Fruit fly (Drosophila melanogaster) whole organism, wandering third instar larva: ENCODE data around the gene CG33511.
A peak's percentile ranks its signal among the peaks of the same experiment; 100 is the strongest.

Experiments used
- Abd-B ChIP-seq: fragments of >200 bp; optimal IDR thresholded peaks from 2 replicates; lab custom pipeline; 2017; ENCODE audit warnings: missing biosample characterization, missing genetic modification characterization
- CG32264 ChIP-seq: fragments of 200-800 bp; sonication (Bioruptor generic); optimal IDR thresholded peaks from 2 replicates; lab custom pipeline; 2016; ENCODE audit warnings: missing biosample characterization, missing genetic modification characterization
- CrebA ChIP-seq: fragments of 200-800 bp; sonication (Bioruptor generic); optimal IDR thresholded peaks from 2 replicates; lab custom pipeline; 2016; ENCODE audit warnings: missing biosample characterization, mild to moderate bottlenecking, missing genetic modification characterization, borderline replicate concordance
- Dif ChIP-seq: fragments of 200-275, 200-300 bp; sonication (Bioruptor generic); optimal IDR thresholded peaks from 2 replicates; lab custom pipeline; 2018; ENCODE audit warnings: missing biosample characterization, missing genetic modification characterization; ENCODE audit not compliant: partially characterized antibody
- GATAd ChIP-seq: sonication (Bioruptor generic); optimal IDR thresholded peaks from 2 replicates; lab custom pipeline; 2016; ENCODE audit warnings: missing biosample characterization, missing genetic modification characterization
- HLH106 ChIP-seq: fragments of 200-800 bp; optimal IDR thresholded peaks from 3 replicates; lab custom pipeline; 2019; ENCODE audit warnings: missing biosample characterization, mild to moderate bottlenecking, missing genetic modification characterization, moderate library complexity
- Hnf4 ChIP-seq: fragments of 200-800 bp; sonication (Bioruptor generic); optimal IDR thresholded peaks from 2 replicates; lab custom pipeline; 2016; ENCODE audit warnings: missing biosample characterization, mild to moderate bottlenecking, missing genetic modification characterization
- Hr78 ChIP-seq: fragments of >200 bp; optimal IDR thresholded peaks from 2 replicates; lab custom pipeline; 2017; ENCODE audit warnings: missing biosample characterization, missing genetic modification characterization
- Hr83 ChIP-seq: fragments of 200-300 bp; sonication (Bioruptor generic); optimal IDR thresholded peaks from 2 replicates; lab custom pipeline; 2016; ENCODE audit warnings: missing biosample characterization, mild to moderate bottlenecking, missing genetic modification characterization, moderate library complexity; ENCODE audit not compliant: poor library complexity, severe bottlenecking
- Mio ChIP-seq: sonication (Bioruptor generic); optimal IDR thresholded peaks from 2 replicates; lab custom pipeline; 2016; ENCODE audit warnings: missing biosample characterization, missing genetic modification characterization
- Myc ChIP-seq: fragments of >200 bp; optimal IDR thresholded peaks from 2 replicates; lab custom pipeline; 2017
- N ChIP-seq: fragments of >200 bp; optimal IDR thresholded peaks from 2 replicates; lab custom pipeline; 2018; ENCODE audit warnings: missing biosample characterization, missing external identifiers, missing genetic modification characterization
- OdsH ChIP-seq: fragments of 200-800 bp; sonication (Bioruptor generic); optimal IDR thresholded peaks from 2 replicates; lab custom pipeline; 2016; ENCODE audit warnings: missing biosample characterization, mild to moderate bottlenecking, missing genetic modification characterization
- Rel ChIP-seq, 2 experiments: fragments of 200-800 bp; sonication (Bioruptor generic) in 1 of 2; optimal IDR thresholded peaks; 2 replicates in 1 of 2; 3 replicates in 1 of 2; lab custom pipeline; 2016 to 2019; ENCODE audit warnings: mild to moderate bottlenecking in 2 of 2, missing biosample characterization in 2 of 2, missing genetic modification characterization in 2 of 2, moderate library complexity in 1 of 2
- Sp1 ChIP-seq: fragments of 200-800 bp; sonication (Bioruptor generic); optimal IDR thresholded peaks from 3 replicates; lab custom pipeline; 2019; ENCODE audit warnings: missing biosample characterization, mild to moderate bottlenecking, missing genetic modification characterization, moderate library complexity
- Vsx2 ChIP-seq: fragments of 200-300, 225-300 bp; sonication (Bioruptor generic); optimal IDR thresholded peaks from 2 replicates; lab custom pipeline; 2018; ENCODE audit warnings: missing biosample characterization, missing genetic modification characterization; ENCODE audit not compliant: partially characterized antibody
- br ChIP-seq: fragments of 200-800 bp; sonication (Bioruptor generic); optimal IDR thresholded peaks from 2 replicates; lab custom pipeline; 2016; ENCODE audit warnings: missing biosample characterization, missing genetic modification characterization
- brk ChIP-seq: fragments of 200-800 bp; sonication (Bioruptor generic); optimal IDR thresholded peaks from 2 replicates; lab custom pipeline; 2016; ENCODE audit warnings: missing biosample characterization, mild to moderate bottlenecking, missing genetic modification characterization
- dl ChIP-seq, 2 experiments: fragments of 175-275, 200-275 bp in 1 of 2; fragments of 200-275 bp in 1 of 2; sonication (Bioruptor generic); optimal IDR thresholded peaks; lab custom pipeline; 2018; ENCODE audit warnings: mild to moderate bottlenecking in 2 of 2, missing biosample characterization in 2 of 2, missing genetic modification characterization in 2 of 2, moderate library complexity in 2 of 2; ENCODE audit not compliant: partially characterized antibody in 2 of 2, insufficient read depth in 1 of 2
- dsf ChIP-seq: sonication (Bioruptor generic); optimal IDR thresholded peaks from 2 replicates; lab custom pipeline; 2016; ENCODE audit warnings: missing biosample characterization, missing genetic modification characterization, borderline replicate concordance
- ey ChIP-seq: fragments of 200-800 bp; sonication (Bioruptor generic); optimal IDR thresholded peaks from 2 replicates; lab custom pipeline; 2016; ENCODE audit warnings: missing biosample characterization, missing genetic modification characterization
- foxo ChIP-seq, 2 experiments: fragments of 200-800 bp; sonication (Bioruptor generic); optimal IDR thresholded peaks; 2 replicates in 1 of 2; 3 replicates in 1 of 2; lab custom pipeline; 2016 to 2017; ENCODE audit warnings: missing biosample characterization in 2 of 2, missing genetic modification characterization in 2 of 2
- fru ChIP-seq: fragments of 200-800 bp; sonication (Bioruptor generic); optimal IDR thresholded peaks from 3 replicates; lab custom pipeline; 2016; ENCODE audit warnings: missing biosample characterization, mild to moderate bottlenecking, missing genetic modification characterization
- h ChIP-seq: fragments of 200-800 bp; sonication (Bioruptor generic); optimal IDR thresholded peaks from 3 replicates; lab custom pipeline; 2016; ENCODE audit warnings: missing biosample characterization, mild to moderate bottlenecking, missing genetic modification characterization
- jim ChIP-seq: fragments of 175-275, 200-325 bp; sonication (Bioruptor generic); optimal IDR thresholded peaks from 2 replicates; lab custom pipeline; 2016; ENCODE audit warnings: missing biosample characterization, mild to moderate bottlenecking, missing genetic modification characterization
- lola ChIP-seq: fragments of >200 bp; optimal IDR thresholded peaks from 2 replicates; lab custom pipeline; 2017; ENCODE audit warnings: missing biosample characterization, missing genetic modification characterization
- pan ChIP-seq: fragments of >200 bp; optimal IDR thresholded peaks from 2 replicates; lab custom pipeline; 2017
- psq ChIP-seq: fragments of 200-800 bp; sonication (Bioruptor generic); optimal IDR thresholded peaks from 3 replicates; lab custom pipeline; 2017; ENCODE audit warnings: missing biosample characterization, mild to moderate bottlenecking, missing genetic modification characterization, moderate library complexity
- rgr ChIP-seq: fragments of 200-800 bp; sonication (Bioruptor generic); optimal IDR thresholded peaks from 3 replicates; lab custom pipeline; 2016; ENCODE audit warnings: missing biosample characterization, mild to moderate bottlenecking, missing genetic modification characterization
- sage ChIP-seq: fragments of 200-800 bp; sonication (Bioruptor generic); optimal IDR thresholded peaks from 2 replicates; lab custom pipeline; 2016; ENCODE audit warnings: missing biosample characterization, mild to moderate bottlenecking, missing genetic modification characterization
- sv ChIP-seq: fragments of 200-800 bp; sonication (Bioruptor generic); optimal IDR thresholded peaks from 3 replicates; lab custom pipeline; 2016; ENCODE audit warnings: missing biosample characterization, missing genetic modification characterization
- tai ChIP-seq: sonication (Bioruptor generic); optimal IDR thresholded peaks from 2 replicates; lab custom pipeline; 2016; ENCODE audit warnings: missing biosample characterization, missing genetic modification characterization
- usp ChIP-seq: fragments of >200 bp; optimal IDR thresholded peaks from 2 replicates; lab custom pipeline; 2017; ENCODE audit warnings: missing biosample characterization, missing genetic modification characterization
- woc ChIP-seq: sonication (Bioruptor generic); optimal IDR thresholded peaks from 2 replicates; lab custom pipeline; 2016; ENCODE audit warnings: missing biosample characterization, mild to moderate bottlenecking, missing genetic modification characterization

CG33511 gene

DNA sequence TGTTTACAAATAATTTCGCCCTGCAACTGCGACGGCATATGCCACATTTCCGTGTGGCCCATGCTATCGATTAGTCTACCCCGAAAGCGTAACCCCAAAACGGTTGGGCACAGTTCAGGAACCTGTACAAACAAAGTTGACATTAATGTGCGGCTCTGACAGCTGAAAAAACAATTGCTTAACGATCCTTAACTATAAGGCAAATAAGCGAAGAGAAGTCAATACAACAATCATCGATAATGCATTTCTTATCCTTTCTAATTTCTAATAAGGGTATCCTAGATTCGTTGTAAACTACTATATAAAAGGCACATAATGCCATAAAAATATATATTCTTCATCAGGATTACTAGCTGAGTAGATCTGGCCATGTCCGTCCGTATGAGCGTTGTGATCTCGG, 29.6 kb upstream of the CG33511 start:
- TF ChIP-seq N (GFP tag; lab: Kevin White, UChicago) = no peak
- TF ChIP-seq Myc (lab: Kevin White, UChicago) = no peak
- no peak for TF ChIP-seq pan
- TF ChIP-seq dsf (GFP tag; lab: Kevin White, UChicago) = no peak
- no peak for TF ChIP-seq tai (GFP tag; lab: Kevin White, UChicago)
- TF ChIP-seq Sp1 (GFP tag; lab: Kevin White, UChicago) = no peak
- no peak for TF ChIP-seq Vsx2 (GFP tag; lab: Kevin White, UChicago)
- no peak for TF ChIP-seq HLH106 (tag; lab: Kevin White, UChicago)
- TF ChIP-seq sage (GFP tag; lab: Kevin White, UChicago) = no peak
- no peak for TF ChIP-seq woc (GFP tag; lab: Kevin White, UChicago)
- no peak for TF ChIP-seq CrebA (GFP tag; lab: Kevin White, UChicago)
- TF ChIP-seq GATAd (GFP tag; lab: Kevin White, UChicago) = no peak
- no peak for TF ChIP-seq Hr83 (GFP tag; lab: Kevin White, UChicago)

DNA sequence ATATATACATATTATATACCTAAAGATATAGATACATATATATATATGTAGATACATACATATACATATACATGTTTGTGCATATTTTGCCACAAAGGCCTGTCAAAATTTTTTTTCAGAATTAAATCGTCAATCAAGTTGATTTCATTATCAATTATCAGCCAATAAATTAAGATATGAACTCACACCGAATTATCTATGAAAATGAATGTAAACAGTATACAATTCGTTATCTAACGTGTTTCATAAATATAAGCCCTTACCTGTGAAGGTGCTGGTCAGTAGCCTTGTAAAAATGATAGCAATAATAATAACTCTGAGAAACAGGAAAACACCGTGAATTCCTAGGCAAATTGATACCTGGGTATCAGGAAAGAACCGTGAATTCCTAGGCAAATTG, 27.4 kb upstream of the CG33511 start:
- no peak for TF ChIP-seq Hr83 (GFP tag; lab: Kevin White, UChicago)
- no peak for TF ChIP-seq Vsx2 (GFP tag; lab: Kevin White, UChicago)
- TF ChIP-seq Mio (GFP tag; lab: Kevin White, UChicago) = no peak

DNA sequence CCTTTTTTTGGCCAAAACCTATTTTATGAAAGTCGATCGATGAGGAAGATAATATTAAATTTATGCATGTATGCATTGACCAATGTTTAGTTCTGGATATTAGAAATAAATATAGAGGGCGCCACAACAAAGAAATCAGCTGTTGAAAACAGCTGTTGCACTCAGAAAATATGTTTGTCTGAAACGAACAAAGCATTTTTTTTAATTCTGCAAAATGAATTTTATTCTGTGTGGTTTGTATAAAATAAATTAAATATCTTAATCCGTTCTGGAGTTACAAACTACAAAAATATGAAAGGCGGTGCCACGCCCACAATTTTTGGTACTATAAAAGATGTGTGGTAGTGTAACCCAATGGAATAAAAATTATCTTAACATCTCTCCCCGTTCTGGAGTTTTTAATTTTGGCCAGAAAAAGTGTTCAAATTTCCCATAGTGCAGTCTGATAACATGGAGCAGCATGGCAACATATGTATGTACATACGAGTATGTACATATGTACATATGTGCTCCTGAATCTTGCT, 26.5 kb upstream of the CG33511 start:
- TF ChIP-seq Sp1 (GFP tag; lab: Kevin White, UChicago) (peak; percentile 37), Hr83 (GFP tag; lab: Kevin White, UChicago) (no peak), br (GFP tag; lab: Kevin White, UChicago) (peak; percentile 20), pan (no peak), woc (GFP tag; lab: Kevin White, UChicago) (no peak), fru (peak; percentile 40), foxo (GFP tag; optimal IDR thresholded peaks at IDR 0.05; lab: Kevin White, UChicago) (no peak), Abd-B (GFP tag; lab: Kevin White, UChicago) (no peak), jim (GFP tag; lab: Kevin White, UChicago) (no peak), h (GFP tag; lab: Kevin White, UChicago) (peak; percentile 31), rgr (peak; percentile 26), usp (GFP tag; lab: Kevin White, UChicago) (no peak), Vsx2 (GFP tag; lab: Kevin White, UChicago) (no peak), Rel (GFP tag; optimal IDR thresholded peaks at IDR 0.05; lab: Kevin White, UChicago) (no peak), Rel (tag; optimal IDR thresholded peaks at IDR 0.05; lab: Kevin White, UChicago) (no peak), lola (GFP tag; lab: Kevin White, UChicago) (no peak), ey (no peak), Hr78 (no peak), brk (GFP tag; lab: Kevin White, UChicago) (no peak), dl (GFP tag; optimal IDR thresholded peaks at IDR 0.05; lab: Kevin White, UChicago; ENCODE audit: insufficient read depth in 1 of 2, partially characterized antibody in 2 of 2) (no peak), Myc (lab: Kevin White, UChicago) (no peak), tai (GFP tag; lab: Kevin White, UChicago) (no peak), CrebA (GFP tag; lab: Kevin White, UChicago) (no peak), sv (peak; percentile 53), Hnf4 (GFP tag; lab: Kevin White, UChicago) (no peak), OdsH (GFP tag; lab: Kevin White, UChicago) (no peak), GATAd (GFP tag; lab: Kevin White, UChicago) (no peak), CG32264 (GFP tag; lab: Kevin White, UChicago) (no peak), psq (GFP tag; lab: Kevin White, UChicago) (no peak), Dif (GFP tag; lab: Kevin White, UChicago) (no peak)
